Worm (Caenorhabditis elegans) whole organism, midembryonic: Measurements from ENCODE around the gene mmcm-1.
A peak's percentile ranks its signal among the peaks of the same experiment; 100 is the strongest.

Source experiments
- T22C8.4 ChIP-seq: fragments of 200-800 bp; sonication (Bioruptor generic); IDR thresholded peaks from 2 replicates; pipeline ENCODE4 v1.3.6; 2022; ENCODE audit warnings: missing genetic modification characterization, missing compliant biosample characterization
- cog-1 ChIP-seq: sonication (generic microtip); optimal IDR thresholded peaks from 2 replicates; lab custom pipeline; 2016; ENCODE audit warnings: missing genetic modification characterization, missing compliant biosample characterization
- flt-1 ChIP-seq: fragments of 200-800 bp; sonication (Bioruptor generic); IDR thresholded peaks from 2 replicates; pipeline ENCODE4 v1.3.6; 2022; ENCODE audit warnings: missing genetic modification characterization, missing compliant biosample characterization
- klf-2 ChIP-seq: fragments of 200-800 bp; sonication (Bioruptor generic); conservative IDR thresholded peaks from 2 replicates; pipeline ENCODE4 v1.3.6; 2022; ENCODE audit warnings: missing genetic modification reagents, missing genetic modification characterization, missing compliant biosample characterization
- med-1 ChIP-seq: sonication (generic microtip); optimal IDR thresholded peaks from 2 replicates; lab custom pipeline; 2017; ENCODE audit warnings: missing genetic modification characterization, mild to moderate bottlenecking, missing compliant biosample characterization, antibody characterized with exemption, missing genetic modification reagents; ENCODE audit not compliant: insufficient read depth
- ref-1 ChIP-seq: fragments of 200-800 bp; sonication (Bioruptor generic); conservative IDR thresholded peaks from 2 replicates; pipeline ENCODE4 v1.3.6; 2022; ENCODE audit warnings: missing genetic modification reagents, missing genetic modification characterization, missing compliant biosample characterization
- tab-1 ChIP-seq: fragments of 200-800 bp; sonication (Bioruptor generic); IDR thresholded peaks from 2 replicates; pipeline ENCODE4 v1.3.6; 2022; ENCODE audit warnings: missing genetic modification characterization, missing compliant biosample characterization
- ztf-23 ChIP-seq: fragments of 200-800 bp; sonication (Bioruptor generic); IDR thresholded peaks from 2 replicates; pipeline ENCODE4 v1.3.6; 2022; ENCODE audit warnings: missing genetic modification reagents, missing genetic modification characterization, missing compliant biosample characterization
- ztf-29 ChIP-seq: fragments of 200-800 bp; sonication (Bioruptor generic); IDR thresholded peaks from 2 replicates; pipeline ENCODE4 v1.3.6; 2022; ENCODE audit warnings: missing genetic modification reagents, missing genetic modification characterization, missing compliant biosample characterization

mmcm-1 gene

ce11 chrIII:3926801-3927200 is 19.3 kb upstream of the mmcm-1 start:
- no peak for TF ChIP-seq klf-2 (GFP tag; lab: Robert Waterston, UW)
- TF ChIP-seq tab-1 (GFP tag; lab: Robert Waterston, UW): no peak
- TF ChIP-seq med-1 (GFP tag; lab: Kevin White, UChicago): no peak
- TF ChIP-seq ztf-29: no peak
- TF ChIP-seq ztf-23: no peak
- TF ChIP-seq cog-1: no peak
- no peak for TF ChIP-seq T22C8.4 (GFP tag; lab: Robert Waterston, UW)
- no peak for TF ChIP-seq ref-1
- no peak for TF ChIP-seq flt-1 (GFP tag; lab: Robert Waterston, UW)

- TF ChIP-seq T22C8.4 (GFP tag; lab: Robert Waterston, UW) (no peak), klf-2 (GFP tag; lab: Robert Waterston, UW) (no peak), ref-1 (no peak), cog-1 (no peak), tab-1 (GFP tag; lab: Robert Waterston, UW) (no peak), flt-1 (GFP tag; lab: Robert Waterston, UW) (no peak), med-1 (GFP tag; lab: Kevin White, UChicago) (no peak), ztf-29 (no peak), ztf-23 (no peak)
Observed at ce11 chrIII:3926116-3926515, 18.6 kb upstream of the mmcm-1 start, which contains the start of gene ZK1058.9. Gene ZK1058.9, minus strand, starts transcription at chrIII:3926216.

DNA sequence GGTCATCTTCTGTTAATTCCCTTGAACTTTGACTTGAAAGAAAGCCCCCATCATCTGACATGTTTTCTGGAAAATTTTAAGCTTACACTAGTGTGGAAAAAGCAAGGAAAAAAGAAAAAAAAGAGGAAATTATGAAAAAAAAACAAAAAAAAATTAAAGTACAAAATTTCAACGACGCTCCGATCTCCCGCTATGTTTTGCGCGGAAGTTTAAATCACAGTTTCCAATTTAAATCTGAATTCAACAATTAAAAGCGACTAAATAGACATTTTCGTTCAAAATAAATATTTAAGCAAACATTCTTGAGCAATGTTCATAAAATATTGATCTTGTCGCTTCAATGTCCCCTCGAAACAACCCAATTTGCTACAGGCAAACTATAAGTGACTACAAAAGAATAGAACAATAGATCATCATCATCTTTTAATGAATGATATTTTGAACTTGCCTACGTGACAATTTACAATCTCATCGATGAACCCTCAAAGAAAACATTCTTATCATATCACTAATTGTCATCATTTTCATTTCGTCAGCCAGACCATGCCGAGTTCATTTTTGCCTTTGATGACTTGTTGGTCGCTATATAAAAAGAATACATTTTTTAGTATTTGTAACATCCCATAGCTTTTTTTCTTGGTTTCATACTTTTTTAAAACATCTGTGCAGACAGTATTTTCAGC is 14.3 kb upstream of the mmcm-1 start, which contains the start of the genes metl-6 and nit-1:
Gene metl-6, minus strand, starts transcription at position 66 of the 683 bp plus-strand sequence.
Gene nit-1, plus strand, starts transcription at position 562 of the 683 bp plus-strand sequence.
- TF ChIP-seq klf-2 (GFP tag; lab: Robert Waterston, UW) (no peak), cog-1 (no peak), tab-1 (GFP tag; lab: Robert Waterston, UW) (no peak), T22C8.4 (GFP tag; lab: Robert Waterston, UW) (no peak), med-1 (GFP tag; lab: Kevin White, UChicago) (no peak), ztf-29 (no peak), ztf-23 (no peak), ref-1 (no peak), flt-1 (GFP tag; lab: Robert Waterston, UW) (no peak)

- no peak for TF ChIP-seq tab-1 (GFP tag; lab: Robert Waterston, UW)
- no peak for TF ChIP-seq ztf-29
- TF ChIP-seq T22C8.4 (GFP tag; lab: Robert Waterston, UW): no peak
- no peak for TF ChIP-seq flt-1 (GFP tag; lab: Robert Waterston, UW)
Observed at ce11 chrIII:3918569-3918968, 11.1 kb upstream of the mmcm-1 start, which contains the start of gene ZK1058.3. Gene ZK1058.3, plus strand, starts transcription at chrIII:3918869.

- peak; percentile 89 for TF ChIP-seq ztf-23
- peak; percentile 88 for TF ChIP-seq tab-1 (GFP tag; lab: Robert Waterston, UW)
- TF ChIP-seq cog-1: peak; percentile 72
- TF ChIP-seq klf-2 (GFP tag; lab: Robert Waterston, UW): peak; percentile 77
- TF ChIP-seq flt-1 (GFP tag; lab: Robert Waterston, UW): peak; percentile 93
- TF ChIP-seq T22C8.4 (GFP tag; lab: Robert Waterston, UW): peak; percentile 66
- peak; percentile 95 for TF ChIP-seq med-1 (GFP tag; lab: Kevin White, UChicago)
- TF ChIP-seq ref-1: 0 out of 2 replicates have a peak, but pooled peaks have one; percentile 22
- TF ChIP-seq ztf-29: no peak
Observed at ce11 chrIII:3916624-3917023, 9.1 kb upstream of the mmcm-1 start, which contains the start of gene ccdc-47. Gene ccdc-47, plus strand, starts transcription at chrIII:3916967.

DNA sequence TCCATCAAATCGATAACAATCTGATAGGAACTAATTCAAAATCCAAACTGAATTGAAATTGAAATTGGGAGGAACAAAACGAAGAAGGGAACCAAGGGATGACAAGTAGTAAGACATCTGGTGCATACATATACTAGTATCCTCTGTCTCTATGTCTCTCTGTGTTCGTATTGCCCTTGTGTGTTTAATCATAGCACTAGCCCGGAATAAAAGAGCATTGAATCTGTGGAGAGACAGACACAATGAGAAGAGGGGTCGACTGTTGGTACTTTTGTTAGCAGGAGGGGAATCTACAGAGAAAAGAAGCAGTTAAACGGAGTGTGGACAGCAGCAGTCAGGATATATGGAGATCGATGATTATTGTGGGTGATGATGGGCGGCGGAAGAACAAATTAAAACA is 8.2 kb upstream of the mmcm-1 start:
- TF ChIP-seq ztf-23 (0 out of 2 replicates have a peak, but pooled peaks have one; percentile 28), tab-1 (GFP tag; lab: Robert Waterston, UW) (no peak), ztf-29 (peak; percentile 40; the same call in 1 of the 2 replicates)

ce11 chrIII:3914836-3915235 is 7.3 kb upstream of the mmcm-1 start:
- no peak for TF ChIP-seq klf-2 (GFP tag; lab: Robert Waterston, UW)
- TF ChIP-seq ztf-29: no peak
- TF ChIP-seq cog-1: no peak
- TF ChIP-seq flt-1 (GFP tag; lab: Robert Waterston, UW): no peak
- TF ChIP-seq T22C8.4 (GFP tag; lab: Robert Waterston, UW): no peak
- TF ChIP-seq ref-1: no peak
- TF ChIP-seq med-1 (GFP tag; lab: Kevin White, UChicago): no peak
- TF ChIP-seq ztf-23: no peak
- no peak for TF ChIP-seq tab-1 (GFP tag; lab: Robert Waterston, UW)

ce11 chrIII:3914049-3914448 is 6.6 kb upstream of the mmcm-1 start, which contains the start of gene pat-3:
Gene pat-3, minus strand, starts transcription at chrIII:3914149.
- TF ChIP-seq ztf-23: no peak
- TF ChIP-seq flt-1 (GFP tag; lab: Robert Waterston, UW): no peak
- no peak for TF ChIP-seq ztf-29
- TF ChIP-seq tab-1 (GFP tag; lab: Robert Waterston, UW): no peak
- no peak for TF ChIP-seq med-1 (GFP tag; lab: Kevin White, UChicago)
- TF ChIP-seq klf-2 (GFP tag; lab: Robert Waterston, UW): no peak
- no peak for TF ChIP-seq T22C8.4 (GFP tag; lab: Robert Waterston, UW)
- no peak for TF ChIP-seq ref-1
- no peak for TF ChIP-seq cog-1

- TF ChIP-seq ztf-29: no peak
- TF ChIP-seq tab-1 (GFP tag; lab: Robert Waterston, UW): no peak
- no peak for TF ChIP-seq ztf-23
- TF ChIP-seq T22C8.4 (GFP tag; lab: Robert Waterston, UW): no peak
- no peak for TF ChIP-seq cog-1
- no peak for TF ChIP-seq klf-2 (GFP tag; lab: Robert Waterston, UW)
- no peak for TF ChIP-seq med-1 (GFP tag; lab: Kevin White, UChicago)
- no peak for TF ChIP-seq ref-1
Observed at ce11 chrIII:3908205-3908604, 718 bp upstream of the mmcm-1 start.

DNA sequence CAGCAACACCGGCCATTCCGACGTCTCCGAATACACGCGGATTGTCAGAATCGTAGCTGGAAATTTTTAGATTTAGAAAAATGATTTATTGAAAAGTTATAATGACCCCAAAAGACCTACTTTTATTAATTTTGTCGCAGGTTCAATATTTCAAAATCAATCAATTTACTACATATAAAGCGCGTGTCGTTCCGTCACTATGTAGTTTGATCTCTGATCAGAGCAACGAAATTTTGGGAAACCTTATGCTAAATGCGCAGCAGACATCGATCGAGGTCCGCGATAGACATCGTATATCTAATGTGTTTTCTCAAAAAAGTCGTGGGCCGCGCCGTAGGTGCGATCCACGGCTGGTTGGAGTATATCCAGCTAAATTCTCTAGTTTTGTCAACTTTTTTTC is 1.0 kb downstream of the mmcm-1 start:
- TF ChIP-seq klf-2 (GFP tag; lab: Robert Waterston, UW) (no peak), cog-1 (no peak), ref-1 (no peak), T22C8.4 (GFP tag; lab: Robert Waterston, UW) (no peak), med-1 (GFP tag; lab: Kevin White, UChicago) (no peak), ztf-23 (no peak), flt-1 (GFP tag; lab: Robert Waterston, UW) (no peak), ztf-29 (no peak), tab-1 (GFP tag; lab: Robert Waterston, UW) (no peak)
